Worm (Caenorhabditis elegans) whole organism, mixed stage, embryonic: ENCODE measurements around the gene C04A2.15.

ENCODE experiments used
- M03D4.4 ChIP-seq: sonication (generic microtip); optimal IDR thresholded peaks from 2 replicates; lab custom pipeline; 2017; ENCODE audit warnings: mild to moderate bottlenecking, missing genetic modification characterization, missing compliant biosample characterization
- bed-3 ChIP-seq: fragments of 200-800 bp; sonication (Bioruptor generic); optimal IDR thresholded peaks from 3 replicates; lab custom pipeline; 2018; ENCODE audit warnings: mild to moderate bottlenecking, missing genetic modification characterization, moderate library complexity, missing compliant biosample characterization
- blmp-1 ChIP-seq: fragments of 150-350 bp; optimal IDR thresholded peaks from 2 replicates; lab custom pipeline; 2014; ENCODE audit warnings: missing biosample characterization, missing genetic modification characterization
- ceh-39 ChIP-seq: fragments of 150-350 bp; optimal IDR thresholded peaks from 2 replicates; lab custom pipeline; 2014; ENCODE audit warnings: missing biosample characterization, missing genetic modification characterization
- ceh-43 ChIP-seq: fragments of 200-800 bp; sonication (Bioruptor generic); optimal IDR thresholded peaks from 2 replicates; lab custom pipeline; 2018; ENCODE audit warnings: mild to moderate bottlenecking, missing genetic modification characterization, moderate library complexity, missing compliant biosample characterization
- ceh-83 ChIP-seq: fragments of 200-800 bp; sonication (Bioruptor generic); optimal IDR thresholded peaks from 2 replicates; lab custom pipeline; 2018; ENCODE audit warnings: mild to moderate bottlenecking, missing genetic modification characterization, missing compliant biosample characterization
- ces-1 ChIP-seq: fragments of 150-350 bp; optimal IDR thresholded peaks from 2 replicates; lab custom pipeline; 2014; ENCODE audit warnings: missing biosample characterization, missing genetic modification reagents, missing genetic modification characterization
- cnd-1 ChIP-seq: fragments of 200-800 bp; sonication (Bioruptor generic); optimal IDR thresholded peaks from 2 replicates; lab custom pipeline; 2018; ENCODE audit warnings: mild to moderate bottlenecking, missing genetic modification characterization, missing compliant biosample characterization
- drap-1 ChIP-seq: fragments of 200-800 bp; sonication (Bioruptor generic); optimal IDR thresholded peaks from 3 replicates; lab custom pipeline; 2018; ENCODE audit warnings: mild to moderate bottlenecking, missing genetic modification characterization, missing compliant biosample characterization
- elt-1 ChIP-seq: sonication (generic microtip); optimal IDR thresholded peaks from 2 replicates; lab custom pipeline; 2017; ENCODE audit warnings: missing genetic modification characterization, mild to moderate bottlenecking, missing compliant biosample characterization, antibody characterized with exemption, moderate library complexity, borderline replicate concordance; ENCODE audit not compliant: insufficient read depth
- elt-3 ChIP-seq: fragments of 150-350 bp; optimal IDR thresholded peaks from 2 replicates; lab custom pipeline; 2014; ENCODE audit warnings: missing biosample characterization, missing genetic modification characterization
- flh-1 ChIP-seq: fragments of 200-800 bp; sonication (Bioruptor generic); optimal IDR thresholded peaks from 2 replicates; lab custom pipeline; 2018; ENCODE audit warnings: mild to moderate bottlenecking, missing genetic modification characterization, moderate library complexity, missing compliant biosample characterization
- ham-2 ChIP-seq: fragments of 200-800 bp; sonication (Bioruptor generic); optimal IDR thresholded peaks from 2 replicates; lab custom pipeline; 2018; ENCODE audit warnings: mild to moderate bottlenecking, missing genetic modification characterization, missing compliant biosample characterization
- hlh-1 ChIP-seq: fragments of 150-350 bp; optimal IDR thresholded peaks from 2 replicates; lab custom pipeline; 2014; ENCODE audit warnings: missing biosample characterization, missing genetic modification reagents, missing genetic modification characterization
- lin-13 ChIP-seq: fragments of 150-350 bp; optimal IDR thresholded peaks from 2 replicates; lab custom pipeline; 2014; ENCODE audit warnings: missing biosample characterization, missing genetic modification characterization
- lin-32 ChIP-seq: fragments of 200-800 bp; sonication (Bioruptor generic); optimal IDR thresholded peaks from 2 replicates; lab custom pipeline; 2018; ENCODE audit warnings: mild to moderate bottlenecking, missing genetic modification characterization, missing compliant biosample characterization
- lsy-2 ChIP-seq: fragments of 150-350 bp; optimal IDR thresholded peaks from 2 replicates; lab custom pipeline; 2014; ENCODE audit warnings: missing biosample characterization, missing genetic modification characterization
- mab-5 ChIP-seq: fragments of 150-350 bp; optimal IDR thresholded peaks from 2 replicates; lab custom pipeline; 2014; ENCODE audit warnings: missing biosample characterization, missing genetic modification characterization
- mep-1 ChIP-seq: fragments of 150-350 bp; optimal IDR thresholded peaks from 2 replicates; lab custom pipeline; 2017; ENCODE audit warnings: missing biosample characterization, missing genetic modification reagents, missing genetic modification characterization, inconsistent platforms
- mls-2 ChIP-seq: sonication (generic microtip); optimal IDR thresholded peaks from 2 replicates; lab custom pipeline; 2016; ENCODE audit warnings: mild to moderate bottlenecking, missing genetic modification characterization, moderate library complexity, missing compliant biosample characterization
- nhr-12 ChIP-seq: fragments of 150-350 bp; optimal IDR thresholded peaks from 2 replicates; lab custom pipeline; 2014; ENCODE audit warnings: missing biosample characterization, missing genetic modification characterization
- nhr-2 ChIP-seq: fragments of 150-350 bp; optimal IDR thresholded peaks from 2 replicates; lab custom pipeline; 2014; ENCODE audit warnings: missing biosample characterization, missing genetic modification characterization
- nhr-237 ChIP-seq: fragments of 150-350 bp; optimal IDR thresholded peaks from 2 replicates; lab custom pipeline; 2014; ENCODE audit warnings: missing biosample characterization, missing genetic modification characterization
- nhr-28 ChIP-seq: fragments of 150-350 bp; optimal IDR thresholded peaks from 2 replicates; lab custom pipeline; 2014; ENCODE audit warnings: missing biosample characterization, missing genetic modification characterization
- nhr-76 ChIP-seq: sonication (generic microtip); optimal IDR thresholded peaks from 2 replicates; lab custom pipeline; 2017; ENCODE audit warnings: missing biosample characterization, missing genetic modification characterization
- pha-4 ChIP-seq: fragments of 150-350 bp; optimal IDR thresholded peaks from 2 replicates; lab custom pipeline; 2018; ENCODE audit warnings: missing biosample characterization, missing genetic modification reagents, missing genetic modification characterization
- sem-2 ChIP-seq: fragments of 200-800 bp; sonication (Bioruptor generic); optimal IDR thresholded peaks from 2 replicates; lab custom pipeline; 2018; ENCODE audit warnings: mild to moderate bottlenecking, missing genetic modification characterization, missing compliant biosample characterization
- snpc-4 ChIP-seq: fragments of 150-350 bp; optimal IDR thresholded peaks from 2 replicates; lab custom pipeline; 2014; ENCODE audit warnings: missing biosample characterization, missing genetic modification characterization
- sptf-1 ChIP-seq: sonication (generic microtip); optimal IDR thresholded peaks from 2 replicates; lab custom pipeline; 2017; ENCODE audit warnings: mild to moderate bottlenecking, missing genetic modification characterization, moderate library complexity, missing compliant biosample characterization
- tbx-8 ChIP-seq: fragments of 200-800 bp; sonication (Bioruptor generic); optimal IDR thresholded peaks from 2 replicates; lab custom pipeline; 2018; ENCODE audit warnings: mild to moderate bottlenecking, missing genetic modification characterization, moderate library complexity, missing compliant biosample characterization
- unc-120 ChIP-seq: sonication (generic microtip); optimal IDR thresholded peaks from 2 replicates; lab custom pipeline; 2017; ENCODE audit warnings: missing genetic modification characterization, missing compliant biosample characterization; ENCODE audit not compliant: poor library complexity, severe bottlenecking
- unc-39 ChIP-seq: fragments of 150-350 bp; optimal IDR thresholded peaks from 2 replicates; lab custom pipeline; 2014; ENCODE audit warnings: missing biosample characterization, missing genetic modification characterization
- unc-62 ChIP-seq: fragments of 150-350 bp; optimal IDR thresholded peaks from 2 replicates; lab custom pipeline; 2014; ENCODE audit warnings: missing biosample characterization, missing genetic modification reagents, missing genetic modification characterization
- zip-8 ChIP-seq: fragments of 150-350 bp; optimal IDR thresholded peaks from 2 replicates; lab custom pipeline; 2014; ENCODE audit warnings: missing biosample characterization, missing genetic modification characterization
- ztf-11 ChIP-seq: fragments of 150-350 bp; optimal IDR thresholded peaks from 2 replicates; lab custom pipeline; 2014; ENCODE audit warnings: missing biosample characterization, missing genetic modification characterization

Gene C04A2.15

DNA sequence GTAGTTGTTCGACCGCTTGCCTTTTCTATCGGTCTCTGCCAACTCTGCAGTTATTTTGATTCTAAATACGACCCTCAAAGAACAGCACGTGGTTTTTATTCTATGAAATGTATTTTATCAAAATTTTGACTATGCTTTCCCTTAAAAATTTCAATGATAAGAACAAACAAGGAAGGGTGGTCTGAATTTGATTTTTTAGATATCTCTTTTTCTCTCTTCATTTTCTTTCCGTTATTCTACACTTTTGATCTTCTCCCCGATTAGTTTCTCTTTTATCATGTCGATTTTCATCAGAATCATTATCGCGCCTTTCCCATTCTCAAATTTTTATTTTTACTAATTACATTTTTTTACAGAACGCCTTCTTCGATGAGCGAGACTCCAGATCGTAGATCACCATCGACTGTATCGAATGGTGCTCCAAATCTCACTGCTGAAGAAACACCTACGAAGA is 7.0 kb upstream of the C04A2.15 start:
- TF ChIP-seq nhr-2: no peak

DNA sequence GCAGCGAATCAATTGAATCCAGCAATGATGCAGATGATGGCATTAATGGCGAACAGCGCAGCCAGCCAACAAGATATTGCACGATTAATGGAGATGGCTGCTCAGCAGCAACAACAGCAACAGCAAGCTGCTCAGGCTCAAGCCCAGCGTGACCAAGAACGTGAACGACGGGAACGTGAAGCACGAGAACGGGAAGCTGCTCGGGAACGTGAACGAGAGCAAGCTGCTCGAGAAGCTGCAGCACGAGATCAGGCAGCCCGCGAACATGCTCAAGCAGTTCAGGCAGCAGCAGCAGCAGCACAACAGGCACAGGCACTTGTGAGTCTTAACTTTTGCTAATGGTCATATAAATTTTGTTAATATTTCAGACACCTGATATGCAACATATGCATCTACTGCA is 5.3 kb upstream of the C04A2.15 start:
- TF ChIP-seq lsy-2 (tag; lab: Kevin White, UChicago) (no peak), mep-1 (tag; lab: Kevin White, UChicago) (no peak), ztf-11 (tag; lab: Kevin White, UChicago) (no peak), ceh-83 (GFP tag; lab: Kevin White, UChicago) (peak; percentile 33), unc-39 (tag; lab: Kevin White, UChicago) (no peak), ham-2 (GFP tag; lab: Kevin White, UChicago) (no peak), lin-13 (tag; lab: Kevin White, UChicago) (no peak), snpc-4 (tag; lab: Kevin White, UChicago) (no peak), elt-1 (tag; lab: Kevin White, UChicago) (no peak), lin-32 (GFP tag; lab: Kevin White, UChicago) (peak; percentile 13), ces-1 (GFP tag; lab: Kevin White, UChicago) (no peak)

ce11 chrII:6847917-6848379 is 4.1 kb upstream of the C04A2.15 start, which contains the start of gene tbc-6:
TSS of gene tbc-6 (plus strand) at chrII:6848124.
- TF ChIP-seq hlh-1 (tag; lab: Kevin White, UChicago): no peak
- TF ChIP-seq drap-1 (GFP tag; lab: Kevin White, UChicago): no peak
- TF ChIP-seq snpc-4 (tag; lab: Kevin White, UChicago): no peak
- TF ChIP-seq mep-1 (tag; lab: Kevin White, UChicago): no peak
- no peak for TF ChIP-seq nhr-12 (tag; lab: Kevin White, UChicago)
- TF ChIP-seq ceh-39 (tag; lab: Kevin White, UChicago): no peak
- no peak for TF ChIP-seq ceh-43 (GFP tag; lab: Kevin White, UChicago)
- peak; percentile 11 for TF ChIP-seq nhr-2
- no peak for TF ChIP-seq elt-3 (tag; lab: Kevin White, UChicago)
- peak; percentile 46 for TF ChIP-seq blmp-1
- TF ChIP-seq ztf-11 (tag; lab: Kevin White, UChicago): no peak
- peak; percentile 39 for TF ChIP-seq ces-1 (GFP tag; lab: Kevin White, UChicago)
- peak; percentile 87 for TF ChIP-seq unc-62 (GFP tag; lab: Kevin White, UChicago)
- TF ChIP-seq ceh-83 (GFP tag; lab: Kevin White, UChicago): no peak
- no peak for TF ChIP-seq bed-3 (GFP tag; lab: Kevin White, UChicago)
- TF ChIP-seq ham-2 (GFP tag; lab: Kevin White, UChicago): no peak
- no peak for TF ChIP-seq unc-120
- no peak for TF ChIP-seq unc-39 (tag; lab: Kevin White, UChicago)
- TF ChIP-seq lsy-2 (tag; lab: Kevin White, UChicago): peak; percentile 3
- no peak for TF ChIP-seq nhr-76 (tag; lab: Kevin White, UChicago)
- no peak for TF ChIP-seq elt-1 (tag; lab: Kevin White, UChicago)
- TF ChIP-seq cnd-1 (tag; lab: Kevin White, UChicago): no peak
- no peak for TF ChIP-seq zip-8 (tag; lab: Kevin White, UChicago)
- TF ChIP-seq mab-5: peak; percentile 12

DNA sequence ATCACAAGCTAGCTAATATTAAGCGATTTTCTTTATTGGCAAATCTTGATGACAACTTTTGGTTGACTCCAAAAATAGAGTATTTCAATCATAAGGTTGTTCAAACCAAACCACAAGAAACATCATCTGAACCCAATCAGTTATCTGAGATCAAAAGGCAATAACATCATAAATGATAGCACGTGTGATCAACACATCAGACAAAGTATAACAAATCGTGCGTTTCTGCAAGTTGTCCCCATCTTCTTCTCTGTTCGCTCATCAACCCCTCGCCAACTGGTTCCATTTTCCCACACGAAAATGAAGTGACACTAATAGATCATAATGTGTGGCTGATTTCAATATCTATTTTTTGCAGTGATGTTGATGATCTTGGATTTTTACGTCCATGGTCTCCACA is 2.7 kb upstream of the C04A2.15 start:
- TF ChIP-seq hlh-1 (tag; lab: Kevin White, UChicago): peak; percentile 59
- no peak for TF ChIP-seq ham-2 (GFP tag; lab: Kevin White, UChicago)
- TF ChIP-seq, all 35 proteins: peak for 1

DNA sequence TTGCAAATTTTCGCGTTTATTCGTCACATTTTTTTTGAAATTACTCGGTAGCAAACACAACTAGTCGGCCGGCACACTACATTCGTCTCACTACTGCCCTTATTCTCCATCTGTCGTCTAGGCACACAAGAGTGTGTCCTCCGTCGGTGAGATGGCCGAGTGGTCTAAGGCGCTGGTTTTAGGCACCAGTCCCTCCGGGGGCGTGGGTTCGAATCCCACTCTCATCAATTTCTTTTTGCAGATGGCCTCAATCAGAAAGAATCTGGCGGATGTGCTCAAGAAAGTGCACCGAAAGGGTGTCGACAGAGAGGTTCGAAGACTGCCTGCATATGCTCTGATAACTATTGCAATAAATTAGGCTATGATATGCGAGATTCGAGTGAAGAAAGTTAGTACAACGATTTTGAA is 1.0 kb downstream of the C04A2.15 start:
- TF ChIP-seq nhr-76 (tag; lab: Kevin White, UChicago) (no peak), unc-39 (tag; lab: Kevin White, UChicago) (peak; percentile 68), flh-1 (GFP tag; lab: Kevin White, UChicago) (peak; percentile 65), lsy-2 (tag; lab: Kevin White, UChicago) (peak; percentile 35), mab-5 (no peak), elt-3 (tag; lab: Kevin White, UChicago) (no peak), mep-1 (tag; lab: Kevin White, UChicago) (peak; percentile 68), lin-32 (GFP tag; lab: Kevin White, UChicago) (peak; percentile 91), mls-2 (peak; percentile 95), sem-2 (GFP tag; lab: Kevin White, UChicago) (peak; percentile 88), ceh-83 (GFP tag; lab: Kevin White, UChicago) (peak; percentile 94), ham-2 (GFP tag; lab: Kevin White, UChicago) (peak; percentile 68), sptf-1 (tag; lab: Kevin White, UChicago) (peak; percentile 94), nhr-28 (tag; lab: Kevin White, UChicago) (peak; percentile 27), hlh-1 (tag; lab: Kevin White, UChicago) (peak; percentile 32), nhr-237 (tag; lab: Kevin White, UChicago) (peak; percentile 45), unc-62 (GFP tag; lab: Kevin White, UChicago) (peak; percentile 76), nhr-12 (tag; lab: Kevin White, UChicago) (peak; percentile 55), pha-4 (tag; lab: Kevin White, UChicago) (no peak), cnd-1 (tag; lab: Kevin White, UChicago) (peak; percentile 96), lin-13 (tag; lab: Kevin White, UChicago) (peak; percentile 75), elt-1 (tag; lab: Kevin White, UChicago) (peak; percentile 32), bed-3 (GFP tag; lab: Kevin White, UChicago) (peak; percentile 72), drap-1 (GFP tag; lab: Kevin White, UChicago) (peak; percentile 91), M03D4.4 (tag; lab: Kevin White, UChicago) (peak; percentile 93), snpc-4 (tag; lab: Kevin White, UChicago) (no peak), ztf-11 (tag; lab: Kevin White, UChicago) (peak; percentile 72), nhr-2 (no peak), ceh-43 (GFP tag; lab: Kevin White, UChicago) (peak; percentile 75), zip-8 (tag; lab: Kevin White, UChicago) (no peak), unc-120 (peak; percentile 76), ces-1 (GFP tag; lab: Kevin White, UChicago) (peak; percentile 57), ceh-39 (tag; lab: Kevin White, UChicago) (no peak), blmp-1 (no peak), tbx-8 (peak; percentile 74)
